Worm (Caenorhabditis elegans) whole organism, mixed stage, embryonic: ENCODE measurements around the gene psd-1.

Experiments used
- mab-5 ChIP-seq: fragments of 150-350 bp; optimal IDR thresholded peaks from 2 replicates; lab custom pipeline; 2014; ENCODE audit warnings: missing biosample characterization, missing genetic modification characterization
- nhr-12 ChIP-seq: fragments of 150-350 bp; optimal IDR thresholded peaks from 2 replicates; lab custom pipeline; 2014; ENCODE audit warnings: missing biosample characterization, missing genetic modification characterization
- unc-62 ChIP-seq: fragments of 150-350 bp; optimal IDR thresholded peaks from 2 replicates; lab custom pipeline; 2014; ENCODE audit warnings: missing biosample characterization, missing genetic modification reagents, missing genetic modification characterization

DNA sequence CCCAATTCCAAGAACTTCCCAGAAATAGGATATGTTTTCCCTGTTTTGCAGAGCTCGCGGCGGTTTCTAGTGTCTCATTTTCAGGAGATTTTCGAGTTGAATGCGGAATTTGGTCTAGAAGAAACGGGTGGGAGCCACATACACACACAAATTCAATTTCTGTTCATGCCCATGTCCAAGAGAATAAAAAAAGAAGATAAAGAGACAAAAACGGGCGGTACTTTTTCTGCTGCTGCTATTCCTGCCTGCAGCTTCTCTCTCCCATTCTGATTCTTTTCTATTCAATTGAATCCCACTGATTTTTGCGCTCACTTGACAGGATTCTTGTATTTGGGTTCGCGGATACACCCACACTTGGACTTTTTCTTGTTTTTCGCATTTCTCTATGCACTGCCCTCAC, 12.6 kb downstream of the psd-1 start:
- TF ChIP-seq unc-62 (GFP tag; lab: Kevin White, UChicago) = no peak
- no peak for TF ChIP-seq nhr-12 (tag; lab: Kevin White, UChicago)
- no peak for TF ChIP-seq mab-5
